Fruit fly (Drosophila melanogaster): Measurements from ENCODE around the gene CG12012.

- TF ChIP-seq CG8478 (optimal IDR thresholded peaks at IDR 0.05): no peak
- no peak for TF ChIP-seq CTCF (optimal IDR thresholded peaks at IDR 0.05)
Measured at dm6 chr3L:3339695-3340226, 36.8 kb upstream of the CG12012 start.

Measured in S2 (cell line).